Worm (Caenorhabditis elegans): ENCODE results near the gene col-164.

Gene col-164

DNA sequence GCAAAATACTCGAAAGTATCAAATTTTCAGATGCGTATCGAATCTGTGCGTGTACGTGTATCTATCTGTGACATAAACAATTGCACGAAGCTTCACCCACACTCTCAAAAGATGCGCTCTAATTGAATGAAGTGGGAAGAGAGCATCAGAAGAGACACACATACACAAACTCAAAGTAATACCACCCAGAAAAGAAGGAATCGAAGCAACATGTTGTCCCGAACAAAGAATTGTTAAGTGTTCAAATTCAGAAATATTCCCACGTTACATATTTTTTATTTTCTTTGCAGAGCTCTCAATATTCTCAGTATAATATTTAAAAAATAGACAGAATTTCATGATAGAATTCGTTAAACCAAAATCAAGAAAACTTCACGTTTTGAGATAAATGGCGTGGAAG, 43.7 kb downstream of the col-164 start:
- TF ChIP-seq nhr-67 (tag; optimal IDR thresholded peaks at IDR 0.05) (no peak), nhr-11 (tag; optimal IDR thresholded peaks at IDR 0.05) (no peak), fos-1 (tag; optimal IDR thresholded peaks at IDR 0.05) (no peak), snpc-4 (tag; optimal IDR thresholded peaks at IDR 0.05) (no peak), elt-3 (tag; optimal IDR thresholded peaks at IDR 0.05) (no peak), egl-5 (tag; optimal IDR thresholded peaks at IDR 0.05) (no peak), ZK546.5 (tag; optimal IDR thresholded peaks at IDR 0.05) (no peak), nhr-28 (tag; optimal IDR thresholded peaks at IDR 0.05) (no peak), unc-62 (GFP tag; optimal IDR thresholded peaks at IDR 0.05) (no peak), sea-2 (GFP tag; optimal IDR thresholded peaks at IDR 0.05) (no peak), nhr-12 (tag; optimal IDR thresholded peaks at IDR 0.05) (no peak), lin-39 (tag; optimal IDR thresholded peaks at IDR 0.05) (no peak), nhr-43 (tag; optimal IDR thresholded peaks at IDR 0.05; ENCODE audit: poor library complexity, severe bottlenecking) (no peak), tbx-2 (tag; optimal IDR thresholded peaks at IDR 0.05) (no peak), zag-1 (tag; optimal IDR thresholded peaks at IDR 0.05) (no peak), lin-15B (tag; optimal IDR thresholded peaks at IDR 0.05) (no peak), daf-12 (tag; optimal IDR thresholded peaks at IDR 0.05) (no peak), hmg-11 (tag; optimal IDR thresholded peaks at IDR 0.05) (no peak), skn-1 (tag; optimal IDR thresholded peaks at IDR 0.05) (no peak), nhr-77 (tag; optimal IDR thresholded peaks at IDR 0.05) (no peak)

DNA sequence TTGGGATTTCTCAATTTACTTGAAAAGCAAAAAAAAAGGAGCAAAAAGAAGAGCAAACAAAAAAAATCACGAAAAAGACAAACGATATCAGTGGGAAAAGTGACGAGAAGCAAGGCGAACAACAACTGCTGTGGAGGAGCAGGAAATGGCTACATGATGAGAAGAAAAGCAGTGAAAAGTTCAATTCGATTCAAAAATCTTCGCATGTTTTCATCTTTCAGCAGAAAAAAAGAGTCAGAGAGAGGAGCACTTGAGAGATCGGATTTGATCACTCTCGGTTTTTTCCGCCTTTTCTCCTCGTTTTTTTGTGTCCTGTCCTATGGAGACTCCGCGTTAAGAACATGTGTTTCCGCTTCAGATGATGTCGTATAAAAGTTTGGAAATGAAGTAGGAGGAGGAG, 45.7 kb downstream of the col-164 start:
- no peak for TF ChIP-seq unc-39 (tag; optimal IDR thresholded peaks at IDR 0.05)
- TF ChIP-seq fkh-10 (GFP tag; optimal IDR thresholded peaks at IDR 0.05) = peak; percentile 55
- no peak for TF ChIP-seq ceh-16 (tag; optimal IDR thresholded peaks at IDR 0.05)
- peak; percentile 16 for TF ChIP-seq nfya-1 (tag; optimal IDR thresholded peaks at IDR 0.05; ENCODE audit: insufficient read depth)
- no peak for TF ChIP-seq unc-62 (GFP tag; optimal IDR thresholded peaks at IDR 0.05)

DNA sequence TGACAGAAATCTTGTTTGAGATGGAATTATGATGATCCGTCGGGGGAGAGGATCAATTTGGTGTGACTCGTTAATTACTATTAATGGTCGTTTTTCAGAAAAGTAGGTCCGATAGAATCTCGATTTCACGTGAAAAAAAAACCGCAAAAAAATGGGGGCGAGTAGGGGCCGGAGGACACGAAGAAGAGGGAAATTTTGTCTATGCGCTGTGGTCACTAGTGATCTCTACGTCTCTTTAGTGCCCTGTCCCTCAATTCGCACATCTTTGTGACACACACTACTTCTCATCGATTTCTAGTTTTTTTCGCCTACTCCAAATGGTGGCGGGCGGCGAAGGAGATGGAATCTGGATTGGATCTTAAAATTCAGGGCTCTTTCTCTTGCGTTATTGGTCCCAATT, 47.3 kb downstream of the col-164 start:
- TF ChIP-seq hmg-11 (tag; optimal IDR thresholded peaks at IDR 0.05) (peak; percentile 46), ceh-28 (tag; optimal IDR thresholded peaks at IDR 0.05) (no peak), skn-1 (tag; optimal IDR thresholded peaks at IDR 0.05) (no peak), nfya-1 (tag; optimal IDR thresholded peaks at IDR 0.05; ENCODE audit: insufficient read depth) (peak; percentile 40)

DNA sequence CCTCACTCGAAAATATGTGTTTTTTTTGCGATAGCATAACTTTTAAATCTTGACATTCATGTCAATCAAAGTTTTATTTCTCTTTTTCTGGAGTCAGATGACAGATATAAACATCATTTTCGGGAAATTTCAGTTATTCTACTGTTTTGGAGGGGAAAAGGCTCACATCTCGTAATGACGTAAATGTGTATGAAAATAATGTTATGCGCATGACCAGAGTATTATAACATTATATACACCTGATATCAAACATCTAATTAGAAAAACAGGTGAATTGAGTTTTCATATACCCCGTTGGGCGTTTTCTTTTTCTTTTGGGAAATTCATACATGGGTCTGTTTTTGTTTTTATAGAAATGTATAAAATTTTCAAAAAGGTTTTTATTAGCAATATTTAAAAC, 51.0 kb downstream of the col-164 start:
- TF ChIP-seq nhr-43 (tag; optimal IDR thresholded peaks at IDR 0.05; ENCODE audit: poor library complexity, severe bottlenecking) = peak; percentile 34
- TF ChIP-seq nhr-237 (tag; optimal IDR thresholded peaks at IDR 0.05) = no peak
- peak; percentile 89 for TF ChIP-seq nhr-23 (tag; optimal IDR thresholded peaks at IDR 0.05)
- no peak for TF ChIP-seq nhr-77 (tag; optimal IDR thresholded peaks at IDR 0.05)

All from whole organism, L3 larva.